Fruit fly (Drosophila melanogaster): ENCODE results near the gene stol.

Gene stol

dm6 chr2L:15752096-15752495, 34.0 kb upstream of the stol start, which contains the start of gene Mtr4:
Gene Mtr4 (plus strand): TSS chr2L:15752263.
- TF ChIP-seq CG12768 (GFP tag; optimal IDR thresholded peaks at IDR 0.05) (no peak), pad (GFP tag; optimal IDR thresholded peaks at IDR 0.05) (peak; percentile 100), Mnt (GFP tag; optimal IDR thresholded peaks at IDR 0.05) (peak; percentile 58), Crg-1 (GFP tag; optimal IDR thresholded peaks at IDR 0.05) (no peak), CG33017 (tag; optimal IDR thresholded peaks at IDR 0.05) (no peak)

- no peak for TF ChIP-seq pad (GFP tag; optimal IDR thresholded peaks at IDR 0.05)
- no peak for TF ChIP-seq CG12768 (GFP tag; optimal IDR thresholded peaks at IDR 0.05)
- TF ChIP-seq CG7101 (tag; optimal IDR thresholded peaks at IDR 0.05) = no peak
- TF ChIP-seq bab1 (GFP tag; optimal IDR thresholded peaks at IDR 0.05) = no peak
- no peak for TF ChIP-seq Clk (GFP tag; optimal IDR thresholded peaks at IDR 0.05)
- no peak for TF ChIP-seq CG11617 (GFP tag; optimal IDR thresholded peaks at IDR 0.05)
- no peak for TF ChIP-seq tj (GFP tag; optimal IDR thresholded peaks at IDR 0.05)
- TF ChIP-seq CG7045 (GFP tag; optimal IDR thresholded peaks at IDR 0.05) = no peak
These were observed 33.1 kb upstream of the stol start for dm6 chr2L:15751259-15751555.

dm6 chr2L:15750523-15751258, 32.6 kb upstream of the stol start, which contains the start of gene ND-B17:
Gene ND-B17 (minus strand): TSS chr2L:15751078.
- TF ChIP-seq Hr96 (GFP tag; optimal IDR thresholded peaks at IDR 0.05) (peak; percentile 33), CG7101 (tag; optimal IDR thresholded peaks at IDR 0.05) (no peak), CG12768 (GFP tag; optimal IDR thresholded peaks at IDR 0.05) (peak; percentile 18), toe (GFP tag; optimal IDR thresholded peaks at IDR 0.05) (peak; percentile 47), bab1 (GFP tag; optimal IDR thresholded peaks at IDR 0.05) (peak; percentile 29), pad (GFP tag; optimal IDR thresholded peaks at IDR 0.05) (peak; percentile 23), CG14711 (tag; optimal IDR thresholded peaks at IDR 0.05) (no peak), CG1620 (GFP tag; optimal IDR thresholded peaks at IDR 0.05) (peak; percentile 56)

- TF ChIP-seq CG5204 (GFP tag; optimal IDR thresholded peaks at IDR 0.05) (no peak), bab1 (GFP tag; optimal IDR thresholded peaks at IDR 0.05) (peak; percentile 35), tj (GFP tag; optimal IDR thresholded peaks at IDR 0.05) (peak; percentile 99)
These were observed 31.2 kb upstream of the stol start for dm6 chr2L:15749313-15749712.

dm6 chr2L:15748261-15748553, 30.1 kb upstream of the stol start:
- TF ChIP-seq cic (GFP tag; optimal IDR thresholded peaks at IDR 0.05) (no peak), CG11617 (GFP tag; optimal IDR thresholded peaks at IDR 0.05) (no peak), pad (GFP tag; optimal IDR thresholded peaks at IDR 0.05) (no peak), Clk (GFP tag; optimal IDR thresholded peaks at IDR 0.05) (no peak), toe (GFP tag; optimal IDR thresholded peaks at IDR 0.05) (no peak), Hr96 (GFP tag; optimal IDR thresholded peaks at IDR 0.05) (no peak), bab1 (GFP tag; optimal IDR thresholded peaks at IDR 0.05) (no peak), kay (GFP tag; ENCODE audit: borderline replicate concordance) (no peak), CG7045 (GFP tag; optimal IDR thresholded peaks at IDR 0.05) (no peak), Crg-1 (GFP tag; optimal IDR thresholded peaks at IDR 0.05) (no peak), CG14711 (tag; optimal IDR thresholded peaks at IDR 0.05) (no peak), CG1620 (GFP tag; optimal IDR thresholded peaks at IDR 0.05) (no peak)

- TF ChIP-seq bab1 (GFP tag; optimal IDR thresholded peaks at IDR 0.05) (peak; percentile 0), CG12768 (GFP tag; optimal IDR thresholded peaks at IDR 0.05) (peak; percentile 5), Hr96 (GFP tag; optimal IDR thresholded peaks at IDR 0.05) (no peak)
These were observed 29.6 kb upstream of the stol start, which contains the start of gene CycE for dm6 chr2L:15747394-15748260. Gene CycE (minus strand): TSS chr2L:15748150.

dm6 chr2L:15746600-15747393, 28.7 kb upstream of the stol start:
- TF ChIP-seq cic (GFP tag; optimal IDR thresholded peaks at IDR 0.05) (no peak), CG7101 (tag; optimal IDR thresholded peaks at IDR 0.05) (peak; percentile 88), Crg-1 (GFP tag; optimal IDR thresholded peaks at IDR 0.05) (peak; percentile 50), toe (GFP tag; optimal IDR thresholded peaks at IDR 0.05) (peak; percentile 36), Clk (GFP tag; optimal IDR thresholded peaks at IDR 0.05) (peak; percentile 19), ovo (GFP tag; optimal IDR thresholded peaks at IDR 0.05) (peak; percentile 21), CG11617 (GFP tag; optimal IDR thresholded peaks at IDR 0.05) (peak; percentile 89), tj (GFP tag; optimal IDR thresholded peaks at IDR 0.05) (peak; percentile 54), CG33017 (tag; optimal IDR thresholded peaks at IDR 0.05) (peak; percentile 73), CG5204 (GFP tag; optimal IDR thresholded peaks at IDR 0.05) (peak; percentile 42), bab1 (GFP tag; optimal IDR thresholded peaks at IDR 0.05) (peak; percentile 86), Hr96 (GFP tag; optimal IDR thresholded peaks at IDR 0.05) (peak; percentile 15), CG1620 (GFP tag; optimal IDR thresholded peaks at IDR 0.05) (no peak), kay (GFP tag; ENCODE audit: borderline replicate concordance) (peak; percentile 12), cnc (optimal IDR thresholded peaks at IDR 0.05) (no peak), CG12768 (GFP tag; optimal IDR thresholded peaks at IDR 0.05) (peak; percentile 68), CG14711 (tag; optimal IDR thresholded peaks at IDR 0.05) (peak; percentile 81), Mnt (GFP tag; optimal IDR thresholded peaks at IDR 0.05) (peak; percentile 9), CG7045 (GFP tag; optimal IDR thresholded peaks at IDR 0.05) (peak; percentile 87), pad (GFP tag; optimal IDR thresholded peaks at IDR 0.05) (peak; percentile 52)

Data from whole organism, adult.